Worm (Caenorhabditis elegans): ENCODE data around the gene C05G5.7.

The C05G5.7 gene

ce11 chrX:14704933-14705332, 38.6 kb downstream of the C05G5.7 start:
- TF ChIP-seq snpc-4 (tag; optimal IDR thresholded peaks at IDR 0.05), result peak; percentile 31
- no peak for TF ChIP-seq sem-4 (tag; optimal IDR thresholded peaks at IDR 0.05)

- no peak for TF ChIP-seq crh-2 (tag; optimal IDR thresholded peaks at IDR 0.05)
- no peak for TF ChIP-seq lin-13 (GFP tag; optimal IDR thresholded peaks at IDR 0.05)
- TF ChIP-seq nhr-129 (tag; optimal IDR thresholded peaks at IDR 0.05), result no peak
- no peak for TF ChIP-seq elt-1 (tag; optimal IDR thresholded peaks at IDR 0.05)
Measured at ce11 chrX:14701490-14701889, 42.1 kb downstream of the C05G5.7 start, which contains the start of gene F40E10.5. Gene F40E10.5 (plus strand): TSS chrX:14701790.

- no peak for TF ChIP-seq sma-9 (GFP tag; optimal IDR thresholded peaks at IDR 0.05)
- no peak for TF ChIP-seq sma-9 (tag; optimal IDR thresholded peaks at IDR 0.05)
- TF ChIP-seq ceh-16 (tag; optimal IDR thresholded peaks at IDR 0.05), result no peak
- no peak for TF ChIP-seq lin-13 (GFP tag; optimal IDR thresholded peaks at IDR 0.05)
- no peak for TF ChIP-seq sem-4 (tag; optimal IDR thresholded peaks at IDR 0.05)
- no peak for TF ChIP-seq fos-1 (tag; optimal IDR thresholded peaks at IDR 0.05)
- no peak for TF ChIP-seq aly-2 (tag; optimal IDR thresholded peaks at IDR 0.05)
- TF ChIP-seq snpc-4 (tag; optimal IDR thresholded peaks at IDR 0.05), result no peak
- TF ChIP-seq sma-3 (GFP tag; optimal IDR thresholded peaks at IDR 0.05), result no peak
- no peak for TF ChIP-seq nhr-11 (tag; optimal IDR thresholded peaks at IDR 0.05)
- no peak for TF ChIP-seq skn-1 (tag; optimal IDR thresholded peaks at IDR 0.05)
- no peak for TF ChIP-seq nhr-77 (tag; optimal IDR thresholded peaks at IDR 0.05)
- TF ChIP-seq dmd-4 (tag; optimal IDR thresholded peaks at IDR 0.05), result no peak
- TF ChIP-seq nhr-10 (tag; optimal IDR thresholded peaks at IDR 0.05), result no peak
- TF ChIP-seq R02D3.7 (tag; optimal IDR thresholded peaks at IDR 0.05), result no peak
- no peak for TF ChIP-seq elt-1 (tag; optimal IDR thresholded peaks at IDR 0.05)
- no peak for TF ChIP-seq egl-27 (tag; optimal IDR thresholded peaks at IDR 0.05)
- no peak for TF ChIP-seq Y55F3AM.14 (GFP tag; optimal IDR thresholded peaks at IDR 0.05)
- no peak for TF ChIP-seq mdl-1 (tag; optimal IDR thresholded peaks at IDR 0.05)
Measured at ce11 chrX:14699866-14700265, 43.7 kb downstream of the C05G5.7 start, which contains the start of gene hch-1. Gene hch-1 (minus strand): TSS chrX:14699977.

- TF ChIP-seq ztf-1 (GFP tag; conservative IDR thresholded peaks at IDR 0.05), result no peak
- no peak for TF ChIP-seq C34F6.9 (tag; optimal IDR thresholded peaks at IDR 0.05)
- TF ChIP-seq fos-1 (tag; optimal IDR thresholded peaks at IDR 0.05), result no peak
- TF ChIP-seq gmeb-1 (tag; optimal IDR thresholded peaks at IDR 0.05), result no peak
- TF ChIP-seq lin-13 (GFP tag; optimal IDR thresholded peaks at IDR 0.05), result no peak
- TF ChIP-seq sem-4 (tag; optimal IDR thresholded peaks at IDR 0.05), result no peak
- TF ChIP-seq nhr-237 (tag; optimal IDR thresholded peaks at IDR 0.05), result no peak
- TF ChIP-seq ztf-11 (tag; optimal IDR thresholded peaks at IDR 0.05), result no peak
- TF ChIP-seq ceh-16 (tag; optimal IDR thresholded peaks at IDR 0.05), result no peak
- no peak for TF ChIP-seq ceh-82 (tag; optimal IDR thresholded peaks at IDR 0.05)
- no peak for TF ChIP-seq sma-3 (GFP tag; optimal IDR thresholded peaks at IDR 0.05)
- TF ChIP-seq alr-1 (tag; optimal IDR thresholded peaks at IDR 0.05), result no peak
- no peak for TF ChIP-seq crh-2 (tag; optimal IDR thresholded peaks at IDR 0.05)
- no peak for TF ChIP-seq ama-1 (optimal IDR thresholded peaks at IDR 0.05)
- TF ChIP-seq nhr-25 (tag; optimal IDR thresholded peaks at IDR 0.05), result no peak
- no peak for TF ChIP-seq nhr-23 (tag; optimal IDR thresholded peaks at IDR 0.05)
- TF ChIP-seq ztf-4 (tag; optimal IDR thresholded peaks at IDR 0.05), result no peak
- no peak for TF ChIP-seq peb-1 (tag; optimal IDR thresholded peaks at IDR 0.05)
Measured at ce11 chrX:14695892-14696291, 47.7 kb downstream of the C05G5.7 start.

ce11 chrX:14694633-14695177, 48.9 kb downstream of the C05G5.7 start:
- TF ChIP-seq ama-1 (optimal IDR thresholded peaks at IDR 0.05) (no peak), mdl-1 (tag; optimal IDR thresholded peaks at IDR 0.05) (no peak), mab-5 (tag; optimal IDR thresholded peaks at IDR 0.05) (no peak), ztf-4 (tag; optimal IDR thresholded peaks at IDR 0.05) (no peak)
